Worm (Caenorhabditis elegans) whole organism, L1 larva: ENCODE results near the gene clc-28.
A peak's percentile ranks its signal among the peaks of the same experiment; 100 is the strongest.

ENCODE experiments used
- C04F5.9 ChIP-seq: sonication (generic microtip); optimal IDR thresholded peaks from 2 replicates; lab custom pipeline; 2016; ENCODE audit warnings: missing genetic modification characterization, missing compliant biosample characterization
- alr-1 ChIP-seq: fragments of 200-800 bp; sonication (Bioruptor generic); optimal IDR thresholded peaks from 2 replicates; lab custom pipeline; 2018; ENCODE audit warnings: borderline replicate concordance, mild to moderate bottlenecking, missing genetic modification characterization, missing compliant biosample characterization
- ama-1 ChIP-seq: fragments of 150-350 bp; optimal IDR thresholded peaks from 2 replicates; lab custom pipeline; 2014
- ceh-82 ChIP-seq, 3 experiments: fragments of 150-350 bp in 1 of 3; sonication (generic microtip) in 2 of 3; optimal IDR thresholded peaks; 2 replicates each; lab custom pipeline; 2014 to 2017; ENCODE audit warnings: missing biosample characterization in 3 of 3, missing genetic modification characterization in 3 of 3
- ceh-88 ChIP-seq: fragments of 200-800 bp; sonication (Bioruptor generic); IDR thresholded peaks from 2 replicates; pipeline ENCODE4 v1.3.6; 2022; ENCODE audit warnings: missing genetic modification characterization, missing compliant biosample characterization
- ceh-90 ChIP-seq: sonication (generic microtip); optimal IDR thresholded peaks from 2 replicates; lab custom pipeline; 2016; ENCODE audit warnings: missing genetic modification characterization, missing compliant biosample characterization
- dsc-1 ChIP-seq: sonication (generic microtip); optimal IDR thresholded peaks from 2 replicates; lab custom pipeline; 2016; ENCODE audit warnings: mild to moderate bottlenecking, missing genetic modification characterization, missing compliant biosample characterization
- efl-3 ChIP-seq: fragments of 200-800 bp; sonication (Bioruptor generic); optimal IDR thresholded peaks from 2 replicates; lab custom pipeline; 2018; ENCODE audit warnings: mild to moderate bottlenecking, missing genetic modification characterization, missing compliant biosample characterization
- egl-13 ChIP-seq: sonication (generic microtip); optimal IDR thresholded peaks from 2 replicates; lab custom pipeline; 2016; ENCODE audit warnings: missing genotype, missing genetic modification reagents, missing genetic modification characterization, missing compliant biosample characterization
- egl-27 ChIP-seq, 2 experiments: fragments of 150-350 bp in 1 of 2; sonication (generic microtip); optimal IDR thresholded peaks; 3 replicates each; lab custom pipeline; 2017 to 2018; ENCODE audit warnings: missing biosample characterization in 2 of 2, missing genetic modification characterization in 2 of 2, missing genetic modification reagents in 2 of 2
- elt-2 ChIP-seq: sonication (generic microtip); optimal IDR thresholded peaks from 2 replicates; lab custom pipeline; 2016; ENCODE audit warnings: missing genetic modification characterization, mild to moderate bottlenecking, inconsistent platforms, missing compliant biosample characterization, missing genetic modification reagents
- elt-3 ChIP-seq, 6 experiments: fragments of 150-350 bp in 1 of 6; sonication (generic microtip); optimal IDR thresholded peaks; 2 replicates each; lab custom pipeline; 2017 to 2018; ENCODE audit warnings: missing biosample characterization in 6 of 6, missing genetic modification characterization in 6 of 6, inconsistent platforms in 1 of 6
- ets-5 ChIP-seq: fragments of 200-800 bp; sonication (Bioruptor generic); IDR thresholded peaks from 2 replicates; pipeline ENCODE4 v1.3.6; 2022; ENCODE audit warnings: missing genetic modification characterization, missing compliant biosample characterization
- fkh-10 ChIP-seq: sonication (generic microtip); optimal IDR thresholded peaks from 2 replicates; lab custom pipeline; 2017; ENCODE audit warnings: missing biosample characterization, missing genetic modification reagents, missing genetic modification characterization
- fkh-4 ChIP-seq: sonication (generic microtip); optimal IDR thresholded peaks from 2 replicates; lab custom pipeline; 2016; ENCODE audit warnings: missing compliant biosample characterization, missing genetic modification characterization, borderline replicate concordance
- fkh-8 ChIP-seq: sonication (generic microtip); optimal IDR thresholded peaks from 2 replicates; lab custom pipeline; 2016; ENCODE audit warnings: mild to moderate bottlenecking, missing genetic modification characterization, missing compliant biosample characterization
- fos-1 ChIP-seq: fragments of 150-350 bp; optimal IDR thresholded peaks from 2 replicates; lab custom pipeline; 2014; ENCODE audit warnings: missing biosample characterization, missing genetic modification characterization
- grh-1 ChIP-seq: fragments of 200-800 bp; sonication (Bioruptor generic); IDR thresholded peaks from 2 replicates; pipeline ENCODE4 v1.3.6; 2022; ENCODE audit warnings: missing genetic modification reagents, missing genetic modification characterization, missing compliant biosample characterization
- hlh-4 ChIP-seq: sonication (generic microtip); optimal IDR thresholded peaks from 2 replicates; lab custom pipeline; 2016; ENCODE audit warnings: mild to moderate bottlenecking, missing genetic modification characterization, missing compliant biosample characterization
- irx-1 ChIP-seq: sonication (generic microtip); optimal IDR thresholded peaks from 2 replicates; lab custom pipeline; 2016; ENCODE audit warnings: missing genetic modification characterization, missing compliant biosample characterization
- lin-13 ChIP-seq: fragments of 150-350 bp; optimal IDR thresholded peaks from 2 replicates; lab custom pipeline; 2014; ENCODE audit warnings: missing biosample characterization, missing genetic modification reagents, missing genetic modification characterization
- lin-14 ChIP-seq: fragments of 200-800 bp; sonication (Bioruptor generic); optimal IDR thresholded peaks from 2 replicates; lab custom pipeline; 2018; ENCODE audit warnings: mild to moderate bottlenecking, missing genetic modification characterization, moderate library complexity, missing compliant biosample characterization
- lin-35 ChIP-seq, 2 experiments: fragments of 150-350 bp; optimal IDR thresholded peaks; 2 replicates each; lab custom pipeline; 2014; ENCODE audit warnings: missing biosample characterization in 2 of 2, missing genetic modification characterization in 2 of 2, missing genetic modification reagents in 2 of 2
- lin-39 ChIP-seq: fragments of 150-350 bp; optimal IDR thresholded peaks from 2 replicates; lab custom pipeline; 2014; ENCODE audit warnings: missing biosample characterization, missing genetic modification reagents, missing genetic modification characterization
- lir-3 ChIP-seq: sonication (generic microtip); optimal IDR thresholded peaks from 2 replicates; lab custom pipeline; 2016; ENCODE audit warnings: mild to moderate bottlenecking, missing genetic modification characterization, moderate library complexity, missing compliant biosample characterization; ENCODE audit not compliant: poor library complexity
- lsy-2 ChIP-seq, 2 experiments: fragments of 150-350 bp; optimal IDR thresholded peaks; 2 replicates each; lab custom pipeline; 2014; ENCODE audit warnings: missing biosample characterization in 2 of 2, missing genetic modification characterization in 2 of 2
- mdl-1 ChIP-seq, 2 experiments: fragments of 150-350 bp; optimal IDR thresholded peaks; 2 replicates each; lab custom pipeline; 2014 to 2017; ENCODE audit warnings: missing biosample characterization in 2 of 2, missing genetic modification characterization in 2 of 2, inconsistent platforms in 1 of 2
- mep-1 ChIP-seq: fragments of 150-350 bp; optimal IDR thresholded peaks from 2 replicates; lab custom pipeline; 2014; ENCODE audit warnings: missing biosample characterization, missing genetic modification characterization
- nhr-11 ChIP-seq: fragments of 150-350 bp; optimal IDR thresholded peaks from 2 replicates; lab custom pipeline; 2014; ENCODE audit warnings: missing biosample characterization, missing genetic modification characterization
- nhr-20 ChIP-seq: sonication (generic microtip); optimal IDR thresholded peaks from 2 replicates; lab custom pipeline; 2016; ENCODE audit warnings: mild to moderate bottlenecking, missing genetic modification characterization, missing compliant biosample characterization
- nhr-237 ChIP-seq: fragments of 150-350 bp; optimal IDR thresholded peaks from 2 replicates; lab custom pipeline; 2014; ENCODE audit warnings: missing biosample characterization, missing genetic modification characterization
- nhr-28 ChIP-seq: fragments of 150-350 bp; optimal IDR thresholded peaks from 2 replicates; lab custom pipeline; 2014; ENCODE audit warnings: missing biosample characterization, missing genetic modification characterization
- nhr-47 ChIP-seq: sonication (generic microtip); optimal IDR thresholded peaks from 2 replicates; lab custom pipeline; 2016; ENCODE audit warnings: mild to moderate bottlenecking, missing genetic modification characterization, moderate library complexity, missing compliant biosample characterization
- nhr-85 ChIP-seq: sonication (generic microtip); peaks from one replicate; lab custom pipeline; 2016; ENCODE audit warnings: missing genetic modification characterization, inconsistent platforms, missing compliant biosample characterization
- nhr-90 ChIP-seq: sonication (generic microtip); optimal IDR thresholded peaks from 2 replicates; lab custom pipeline; 2016; ENCODE audit warnings: mild to moderate bottlenecking, missing genetic modification characterization, missing compliant biosample characterization; ENCODE audit not compliant: poor library complexity
- pag-3 ChIP-seq: sonication (generic microtip); optimal IDR thresholded peaks from 2 replicates; lab custom pipeline; 2017; ENCODE audit warnings: missing genetic modification characterization, mild to moderate bottlenecking, missing compliant biosample characterization, antibody characterized with exemption, borderline replicate concordance; ENCODE audit not compliant: insufficient read depth
- snu-23 ChIP-seq: sonication (generic microtip); optimal IDR thresholded peaks from 2 replicates; lab custom pipeline; 2016; ENCODE audit warnings: missing genetic modification characterization, missing compliant biosample characterization
- sup-37 ChIP-seq: fragments of 200-800 bp; sonication (Bioruptor generic); optimal IDR thresholded peaks from 2 replicates; lab custom pipeline; 2018; ENCODE audit warnings: mild to moderate bottlenecking, missing genetic modification characterization, missing compliant biosample characterization
- swsn-7 ChIP-seq: sonication (generic microtip); optimal IDR thresholded peaks from 2 replicates; lab custom pipeline; 2016; ENCODE audit warnings: missing genetic modification characterization, missing compliant biosample characterization
- tbx-2 ChIP-seq: sonication (generic microtip); optimal IDR thresholded peaks from 2 replicates; lab custom pipeline; 2016; ENCODE audit warnings: missing genetic modification characterization, missing compliant biosample characterization
- tlp-1 ChIP-seq: fragments of 150-350 bp; optimal IDR thresholded peaks from 2 replicates; lab custom pipeline; 2014; ENCODE audit warnings: missing biosample characterization, missing genetic modification characterization
- unc-130 ChIP-seq: fragments of 150-350 bp; optimal IDR thresholded peaks from 2 replicates; lab custom pipeline; 2017; ENCODE audit warnings: missing biosample characterization, missing genetic modification characterization, inconsistent platforms
- unc-30 ChIP-seq: sonication (generic microtip); optimal IDR thresholded peaks from 2 replicates; lab custom pipeline; 2017; ENCODE audit warnings: missing biosample characterization, missing genetic modification characterization
- unc-62 ChIP-seq: fragments of 150-350 bp; optimal IDR thresholded peaks from 2 replicates; lab custom pipeline; 2014; ENCODE audit warnings: missing biosample characterization, missing genetic modification reagents, missing genetic modification characterization
- unc-86 ChIP-seq: sonication (generic microtip); optimal IDR thresholded peaks from 2 replicates; lab custom pipeline; 2016; ENCODE audit warnings: missing genetic modification characterization, missing compliant biosample characterization
- vab-15 ChIP-seq: sonication (generic microtip); optimal IDR thresholded peaks from 2 replicates; lab custom pipeline; 2017; ENCODE audit warnings: missing genotype, mild to moderate bottlenecking, missing genetic modification characterization, missing compliant biosample characterization
- xbp-1 ChIP-seq: sonication (generic microtip); optimal IDR thresholded peaks from 2 replicates; lab custom pipeline; 2016; ENCODE audit warnings: missing genetic modification characterization, missing compliant biosample characterization
- zag-1 ChIP-seq: fragments of 150-350 bp; optimal IDR thresholded peaks from 2 replicates; lab custom pipeline; 2014; ENCODE audit warnings: missing biosample characterization, missing genetic modification characterization
- zip-4 ChIP-seq: fragments of 200-800 bp; sonication (Bioruptor generic); optimal IDR thresholded peaks from 2 replicates; lab custom pipeline; 2018; ENCODE audit warnings: mild to moderate bottlenecking, missing genetic modification characterization, moderate library complexity, missing compliant biosample characterization
- ztf-11 ChIP-seq, 2 experiments: sonication (generic microtip); optimal IDR thresholded peaks; 2 replicates each; lab custom pipeline; 2016 to 2017; ENCODE audit warnings: missing genetic modification characterization in 2 of 2, missing biosample characterization in 1 of 2, missing compliant biosample characterization in 1 of 2
- ztf-4 ChIP-seq: fragments of 150-350 bp; optimal IDR thresholded peaks from 2 replicates; lab custom pipeline; 2014; ENCODE audit warnings: missing biosample characterization, missing genetic modification characterization

Gene clc-28

DNA sequence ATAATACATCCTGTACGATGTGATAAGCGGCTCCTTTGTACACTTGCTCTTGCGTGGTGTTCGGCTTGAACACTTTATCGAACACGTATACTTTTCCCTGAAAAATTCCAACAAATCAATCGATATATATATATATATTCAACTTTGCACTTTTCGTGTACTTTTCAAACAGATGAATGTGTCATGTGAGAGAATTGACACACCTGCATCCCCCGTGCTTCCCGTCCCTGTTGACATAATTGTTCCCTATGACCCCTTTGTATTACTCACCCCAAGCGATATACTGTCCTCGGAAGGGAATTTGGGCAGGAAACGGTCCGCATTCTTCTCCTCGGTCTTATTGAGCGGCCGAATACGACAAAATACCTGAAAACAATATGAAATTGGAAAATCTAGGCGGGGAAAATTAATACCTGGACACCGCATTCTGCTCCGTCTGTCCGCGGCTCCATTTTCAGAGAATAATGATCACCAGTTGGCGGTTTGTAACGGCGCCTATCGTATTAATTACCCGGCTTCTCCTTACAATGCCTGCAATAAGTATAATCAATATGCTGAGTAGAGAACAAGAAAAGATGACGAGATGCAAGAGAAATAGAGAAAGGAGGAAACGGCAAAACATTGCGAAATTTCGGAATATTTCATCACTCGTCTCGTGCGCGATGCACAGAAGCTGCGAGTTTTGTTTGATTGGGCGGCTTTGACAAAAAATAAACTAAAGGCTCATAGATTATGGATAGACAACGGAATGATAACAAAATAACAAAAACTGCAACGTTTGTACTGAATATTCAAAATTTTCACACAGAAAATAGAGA, 15.6 kb upstream of the clc-28 start, which contains the start of gene unc-116:
Gene unc-116, minus strand, starts transcription at position 531 of the 818 bp plus-strand sequence.
- TF ChIP-seq ama-1 (lab: Kevin White, UChicago) (no peak), elt-2 (tag; lab: Kevin White, UChicago) (no peak), unc-30 (no peak), irx-1 (tag; lab: Kevin White, UChicago) (no peak), lin-39 (tag; lab: Kevin White, UChicago) (no peak), swsn-7 (tag; lab: Kevin White, UChicago) (peak; percentile 2), elt-3 (tag; optimal IDR thresholded peaks at IDR 0.05; lab: Kevin White, UChicago) (peak in 1 of 6 experiments; percentile 13), nhr-28 (tag; lab: Kevin White, UChicago) (no peak), alr-1 (tag; lab: Kevin White, UChicago) (no peak), fkh-10 (GFP tag; lab: Kevin White, UChicago) (no peak), fos-1 (tag; lab: Kevin White, UChicago) (peak; percentile 8), xbp-1 (no peak), egl-27 (tag; optimal IDR thresholded peaks at IDR 0.05; lab: Kevin White, UChicago) (no peak), nhr-237 (tag; lab: Kevin White, UChicago) (peak; percentile 11), nhr-90 (tag; lab: Kevin White, UChicago) (no peak), fkh-8 (peak; percentile 67), C04F5.9 (no peak), lin-13 (GFP tag; lab: Kevin White, UChicago) (peak; percentile 7), dsc-1 (tag; lab: Kevin White, UChicago) (no peak), egl-13 (peak; percentile 26), ets-5 (GFP tag; lab: Robert Waterston, UW) (no peak), fkh-4 (tag; lab: Kevin White, UChicago) (no peak), unc-130 (tag; lab: Kevin White, UChicago) (peak; percentile 2), nhr-47 (peak; percentile 47), zag-1 (tag; lab: Kevin White, UChicago) (no peak), hlh-4 (no peak), zip-4 (peak; percentile 92), lin-35 (GFP tag; optimal IDR thresholded peaks at IDR 0.05; lab: Kevin White, UChicago) (peak; percentile 38 to 39), efl-3 (GFP tag; lab: Kevin White, UChicago) (no peak), vab-15 (tag; lab: Kevin White, UChicago) (no peak), mdl-1 (tag; optimal IDR thresholded peaks at IDR 0.05; lab: Kevin White, UChicago) (peak in 1 of 2 experiments; percentile 74), unc-86 (tag; lab: Kevin White, UChicago) (no peak), nhr-20 (tag; lab: Kevin White, UChicago) (no peak), tbx-2 (tag; lab: Kevin White, UChicago) (no peak), nhr-11 (no peak), grh-1 (GFP tag; lab: Robert Waterston, UW) (no peak), unc-62 (GFP tag; lab: Kevin White, UChicago) (no peak), pag-3 (no peak), lin-14 (peak; percentile 75), lir-3 (peak; percentile 22), mep-1 (tag; lab: Kevin White, UChicago) (peak; percentile 57), ceh-90 (tag; lab: Kevin White, UChicago) (no peak), tlp-1 (tag; lab: Kevin White, UChicago) (no peak), nhr-85 (tag; lab: Kevin White, UChicago) (peak; percentile 74), sup-37 (GFP tag; lab: Kevin White, UChicago) (no peak), snu-23 (GFP tag; lab: Kevin White, UChicago) (peak; percentile 5), ztf-11 (tag; optimal IDR thresholded peaks at IDR 0.05; lab: Kevin White, UChicago) (no peak), lsy-2 (tag; optimal IDR thresholded peaks at IDR 0.05; lab: Kevin White, UChicago) (peak; percentile 60 to 70), ztf-4 (peak; percentile 54), ceh-88 (no peak), ceh-82 (tag; optimal IDR thresholded peaks at IDR 0.05; lab: Kevin White, UChicago) (peak; percentile 50 to 72 (median 58))
